Worm (Caenorhabditis elegans): ENCODE results near the gene tbc-6.
A peak's percentile ranks its signal among the peaks of the same experiment; 100 is the strongest.

The tbc-6 gene

ce11 chrII:6844227-6845005 lies 3.5 kb upstream of the tbc-6 start:
- TF ChIP-seq cog-1 (tag; optimal IDR thresholded peaks at IDR 0.05) (no peak), ztf-29 (GFP tag; IDR thresholded peaks at IDR 0.05) (no peak), klf-2 (GFP tag; conservative IDR thresholded peaks at IDR 0.05) (no peak), med-1 (GFP tag; optimal IDR thresholded peaks at IDR 0.05; ENCODE audit: insufficient read depth) (no peak), flt-1 (GFP tag; IDR thresholded peaks at IDR 0.05) (no peak), ref-1 (GFP tag; conservative IDR thresholded peaks at IDR 0.05) (no peak), T22C8.4 (GFP tag; IDR thresholded peaks at IDR 0.05) (peak; percentile 65), tab-1 (GFP tag; IDR thresholded peaks at IDR 0.05) (no peak)

- no peak for TF ChIP-seq ztf-29 (GFP tag; IDR thresholded peaks at IDR 0.05)
- no peak for TF ChIP-seq klf-2 (GFP tag; conservative IDR thresholded peaks at IDR 0.05)
- TF ChIP-seq cog-1 (tag; optimal IDR thresholded peaks at IDR 0.05), result no peak
- no peak for TF ChIP-seq ref-1 (GFP tag; conservative IDR thresholded peaks at IDR 0.05)
- no peak for TF ChIP-seq tab-1 (GFP tag; IDR thresholded peaks at IDR 0.05)
- TF ChIP-seq ztf-23 (GFP tag; IDR thresholded peaks at IDR 0.05), result no peak
- no peak for TF ChIP-seq T22C8.4 (GFP tag; IDR thresholded peaks at IDR 0.05)
- TF ChIP-seq flt-1 (GFP tag; IDR thresholded peaks at IDR 0.05), result no peak
- no peak for TF ChIP-seq med-1 (GFP tag; optimal IDR thresholded peaks at IDR 0.05; ENCODE audit: insufficient read depth)
Measured at ce11 chrII:6845006-6845459, 2.9 kb upstream of the tbc-6 start.

- TF ChIP-seq med-1 (GFP tag; optimal IDR thresholded peaks at IDR 0.05; ENCODE audit: insufficient read depth), result no peak
- TF ChIP-seq flt-1 (GFP tag; IDR thresholded peaks at IDR 0.05), result no peak
- TF ChIP-seq cog-1 (tag; optimal IDR thresholded peaks at IDR 0.05), result no peak
- TF ChIP-seq T22C8.4 (GFP tag; IDR thresholded peaks at IDR 0.05), result no peak
- no peak for TF ChIP-seq ref-1 (GFP tag; conservative IDR thresholded peaks at IDR 0.05)
- TF ChIP-seq ztf-23 (GFP tag; IDR thresholded peaks at IDR 0.05), result no peak
- TF ChIP-seq klf-2 (GFP tag; conservative IDR thresholded peaks at IDR 0.05), result no peak
- no peak for TF ChIP-seq ztf-29 (GFP tag; IDR thresholded peaks at IDR 0.05)
Measured at ce11 chrII:6846723-6847122, 1.2 kb upstream of the tbc-6 start.

- TF ChIP-seq klf-2 (GFP tag; conservative IDR thresholded peaks at IDR 0.05), result no peak
- TF ChIP-seq ztf-29 (GFP tag; IDR thresholded peaks at IDR 0.05), result no peak
- no peak for TF ChIP-seq cog-1 (tag; optimal IDR thresholded peaks at IDR 0.05)
- TF ChIP-seq T22C8.4 (GFP tag; IDR thresholded peaks at IDR 0.05), result no peak
- no peak for TF ChIP-seq flt-1 (GFP tag; IDR thresholded peaks at IDR 0.05)
- no peak for TF ChIP-seq ref-1 (GFP tag; conservative IDR thresholded peaks at IDR 0.05)
- no peak for TF ChIP-seq med-1 (GFP tag; optimal IDR thresholded peaks at IDR 0.05; ENCODE audit: insufficient read depth)
- TF ChIP-seq tab-1 (GFP tag; IDR thresholded peaks at IDR 0.05), result no peak
- TF ChIP-seq ztf-23 (GFP tag; IDR thresholded peaks at IDR 0.05), result no peak
Measured at ce11 chrII:6849308-6849707, 1.4 kb downstream of the tbc-6 start.

- TF ChIP-seq med-1 (GFP tag; optimal IDR thresholded peaks at IDR 0.05; ENCODE audit: insufficient read depth) (no peak), ztf-29 (GFP tag; IDR thresholded peaks at IDR 0.05) (no peak), flt-1 (GFP tag; IDR thresholded peaks at IDR 0.05) (no peak), tab-1 (GFP tag; IDR thresholded peaks at IDR 0.05) (no peak), ztf-23 (GFP tag; IDR thresholded peaks at IDR 0.05) (no peak), klf-2 (GFP tag; conservative IDR thresholded peaks at IDR 0.05) (no peak), cog-1 (tag; optimal IDR thresholded peaks at IDR 0.05) (no peak), T22C8.4 (GFP tag; IDR thresholded peaks at IDR 0.05) (no peak), ref-1 (GFP tag; conservative IDR thresholded peaks at IDR 0.05) (no peak)
Measured at ce11 chrII:6851938-6852337, 4.0 kb downstream of the tbc-6 start, which contains the start of gene C04A2.15. C04A2.15 (plus strand) TSS chrII:6852236.

- peak; percentile 87 for TF ChIP-seq ref-1 (GFP tag; conservative IDR thresholded peaks at IDR 0.05)
- peak; percentile 87 for TF ChIP-seq ztf-29 (GFP tag; IDR thresholded peaks at IDR 0.05)
- peak; percentile 88 for TF ChIP-seq T22C8.4 (GFP tag; IDR thresholded peaks at IDR 0.05)
- peak; percentile 88 for TF ChIP-seq ztf-23 (GFP tag; IDR thresholded peaks at IDR 0.05)
- peak; percentile 98 for TF ChIP-seq flt-1 (GFP tag; IDR thresholded peaks at IDR 0.05)
- peak; percentile 95 for TF ChIP-seq tab-1 (GFP tag; IDR thresholded peaks at IDR 0.05)
- TF ChIP-seq med-1 (GFP tag; optimal IDR thresholded peaks at IDR 0.05; ENCODE audit: insufficient read depth), result peak; percentile 88
- TF ChIP-seq klf-2 (GFP tag; conservative IDR thresholded peaks at IDR 0.05), result peak; percentile 81
- peak; percentile 74 for TF ChIP-seq cog-1 (tag; optimal IDR thresholded peaks at IDR 0.05)
Measured at ce11 chrII:6853059-6853466, 5.1 kb downstream of the tbc-6 start.

- TF ChIP-seq ztf-23 (GFP tag; IDR thresholded peaks at IDR 0.05) (no peak), flt-1 (GFP tag; IDR thresholded peaks at IDR 0.05) (no peak), med-1 (GFP tag; optimal IDR thresholded peaks at IDR 0.05; ENCODE audit: insufficient read depth) (no peak), ztf-29 (GFP tag; IDR thresholded peaks at IDR 0.05) (no peak), klf-2 (GFP tag; conservative IDR thresholded peaks at IDR 0.05) (no peak), ref-1 (GFP tag; conservative IDR thresholded peaks at IDR 0.05) (no peak), cog-1 (tag; optimal IDR thresholded peaks at IDR 0.05) (no peak), T22C8.4 (GFP tag; IDR thresholded peaks at IDR 0.05) (no peak), tab-1 (GFP tag; IDR thresholded peaks at IDR 0.05) (no peak)
Measured at ce11 chrII:6858201-6858600, 10.3 kb downstream of the tbc-6 start, which contains the start of gene dnj-5. dnj-5 (minus strand) TSS chrII:6858301.

ce11 chrII:6858835-6859234 lies 10.9 kb downstream of the tbc-6 start:
- TF ChIP-seq cog-1 (tag; optimal IDR thresholded peaks at IDR 0.05) (peak; percentile 61), klf-2 (GFP tag; conservative IDR thresholded peaks at IDR 0.05) (no peak), ztf-29 (GFP tag; IDR thresholded peaks at IDR 0.05) (no peak), tab-1 (GFP tag; IDR thresholded peaks at IDR 0.05) (0 out of 2 replicates have a peak, but pooled peaks have one; percentile 55), ref-1 (GFP tag; conservative IDR thresholded peaks at IDR 0.05) (no peak), flt-1 (GFP tag; IDR thresholded peaks at IDR 0.05) (no peak), med-1 (GFP tag; optimal IDR thresholded peaks at IDR 0.05; ENCODE audit: insufficient read depth) (no peak), ztf-23 (GFP tag; IDR thresholded peaks at IDR 0.05) (peak; percentile 79), T22C8.4 (GFP tag; IDR thresholded peaks at IDR 0.05) (no peak)

ce11 chrII:6860043-6860442 lies 12.1 kb downstream of the tbc-6 start:
- TF ChIP-seq T22C8.4 (GFP tag; IDR thresholded peaks at IDR 0.05), result no peak
- no peak for TF ChIP-seq cog-1 (tag; optimal IDR thresholded peaks at IDR 0.05)
- TF ChIP-seq flt-1 (GFP tag; IDR thresholded peaks at IDR 0.05), result no peak

All from whole organism, midembryonic.